Fruit fly (Drosophila melanogaster): Measurements from ENCODE around the gene CG14313.
A peak's percentile ranks its signal among the peaks of the same experiment; 100 is the strongest.

CG14313 gene

dm6 chr3R:18168929-18169350, 22.8 kb downstream of the CG14313 start (continued):
- TF ChIP-seq salm (tag; optimal IDR thresholded peaks at IDR 0.05): no peak
- TF ChIP-seq croc (GFP tag; conservative IDR thresholded peaks at IDR 0.05): no peak
- TF ChIP-seq bsh (GFP tag; optimal IDR thresholded peaks at IDR 0.05): peak in 1 of 2 experiments; percentile 12
- no peak for TF ChIP-seq jing (GFP tag; optimal IDR thresholded peaks at IDR 0.05)
- TF ChIP-seq scrt (GFP tag; optimal IDR thresholded peaks at IDR 0.05): no peak
- TF ChIP-seq CrebB (tag; optimal IDR thresholded peaks at IDR 0.05): no peak
- peak; percentile 90 for TF ChIP-seq CG11696 (GFP tag; IDR thresholded peaks at IDR 0.05)
- 0 out of 2 replicates have a peak, but pooled peaks have one; percentile 14 for TF ChIP-seq lmd (GFP tag; IDR thresholded peaks at IDR 0.05)
- peak; percentile 9 for TF ChIP-seq az2 (GFP tag; optimal IDR thresholded peaks at IDR 0.05)
- TF ChIP-seq Ssrp (tag; optimal IDR thresholded peaks at IDR 0.05): no peak
- TF ChIP-seq CG12391 (tag; optimal IDR thresholded peaks at IDR 0.05): peak; percentile 4
- TF ChIP-seq Hsf (GFP tag; optimal IDR thresholded peaks at IDR 0.05): peak; percentile 10
- peak; percentile 26 for TF ChIP-seq dmrt99B (tag; optimal IDR thresholded peaks at IDR 0.05)
- TF ChIP-seq Ravus (GFP tag; IDR thresholded peaks at IDR 0.05): no peak
- peak; percentile 67 for TF ChIP-seq CG17802 (tag; optimal IDR thresholded peaks at IDR 0.05)
- TF ChIP-seq Gug (GFP tag; IDR thresholded peaks at IDR 0.05): no peak
- TF ChIP-seq Ptx1 (GFP tag; IDR thresholded peaks at IDR 0.05): no peak
- TF ChIP-seq CG12942 (GFP tag; optimal IDR thresholded peaks at IDR 0.05): no peak
- TF ChIP-seq hb (GFP tag; IDR thresholded peaks at IDR 0.05; ENCODE audit: partially characterized antibody): no peak
- peak; percentile 22 for TF ChIP-seq CG17359 (tag; optimal IDR thresholded peaks at IDR 0.05)
- TF ChIP-seq CG1832 (GFP tag; optimal IDR thresholded peaks at IDR 0.05): no peak
- TF ChIP-seq Optix (GFP tag; IDR thresholded peaks at IDR 0.05): no peak
- 0 out of 2 replicates have a peak, but pooled peaks have one; percentile 13 for TF ChIP-seq Xrp1 (GFP tag; IDR thresholded peaks at IDR 0.05)
- no peak for TF ChIP-seq Scr (GFP tag; IDR thresholded peaks at IDR 0.05; ENCODE audit: partially characterized antibody)
- TF ChIP-seq Hmr (GFP tag; optimal IDR thresholded peaks at IDR 0.05): no peak
- TF ChIP-seq CG2199 (GFP tag; IDR thresholded peaks at IDR 0.05): peak; percentile 81; the same call in 2 of the 3 replicates
- peak in 1 of 2 experiments; percentile 2 for TF ChIP-seq chif (GFP tag; optimal IDR thresholded peaks at IDR 0.05)
- no peak for TF ChIP-seq CG9932 (GFP tag; IDR thresholded peaks at IDR 0.05)
- TF ChIP-seq al (GFP tag; IDR thresholded peaks at IDR 0.05): no peak
- TF ChIP-seq ind (GFP tag; optimal IDR thresholded peaks at IDR 0.05): no peak
- no peak for TF ChIP-seq CG13894 (tag; optimal IDR thresholded peaks at IDR 0.05)
- no peak for TF ChIP-seq CG12744 (GFP tag; optimal IDR thresholded peaks at IDR 0.05)
- no peak for TF ChIP-seq otp (GFP tag; IDR thresholded peaks at IDR 0.05)
- TF ChIP-seq CG11085 (GFP tag; IDR thresholded peaks at IDR 0.05): no peak
- TF ChIP-seq CG34422 (GFP tag; IDR thresholded peaks at IDR 0.05): 0 out of 3 replicates have a peak, but pooled peaks have one; percentile 36
- 0 out of 3 replicates have a peak, but pooled peaks have one; percentile 46 for TF ChIP-seq dysf (GFP tag; IDR thresholded peaks at IDR 0.05)
- no peak for TF ChIP-seq NK7.1 (GFP tag; optimal IDR thresholded peaks at IDR 0.05)
- TF ChIP-seq E2f1 (GFP tag; IDR thresholded peaks at IDR 0.05): no peak
- no peak for TF ChIP-seq CG8944 (GFP tag; optimal IDR thresholded peaks at IDR 0.05)
- 0 out of 2 replicates have a peak, but pooled peaks have one; percentile 5 for TF ChIP-seq CG5953 (GFP tag; IDR thresholded peaks at IDR 0.05)
- no peak for TF ChIP-seq trem (tag; optimal IDR thresholded peaks at IDR 0.05)
- TF ChIP-seq wek (GFP tag; optimal IDR thresholded peaks at IDR 0.05): no peak
- no peak for TF ChIP-seq CG4328 (GFP tag; optimal IDR thresholded peaks at IDR 0.05)
- no peak for TF ChIP-seq CG32767 (GFP tag; IDR thresholded peaks at IDR 0.05)
- peak; percentile 18 for TF ChIP-seq CHES-1-like (GFP tag; optimal IDR thresholded peaks at IDR 0.05)
- no peak for TF ChIP-seq fu2 (GFP tag; optimal IDR thresholded peaks at IDR 0.05)
- TF ChIP-seq sim (GFP tag; IDR thresholded peaks at IDR 0.05): no peak
- peak; percentile 37 for TF ChIP-seq CG9437 (GFP tag; optimal IDR thresholded peaks at IDR 0.05)
- TF ChIP-seq mam (GFP tag; optimal IDR thresholded peaks at IDR 0.05): no peak
- TF ChIP-seq Doc3 (GFP tag; IDR thresholded peaks at IDR 0.05; ENCODE audit: partially characterized antibody): no peak
- TF ChIP-seq stc (GFP tag; IDR thresholded peaks at IDR 0.05): no peak
